Worm (Caenorhabditis elegans) whole organism, mixed stage, embryonic: ENCODE data around the gene rml-4.
A peak's percentile ranks its signal among the peaks of the same experiment; 100 is the strongest.

Source experiments
- M03D4.4 ChIP-seq: sonication (generic microtip); optimal IDR thresholded peaks from 2 replicates; lab custom pipeline; 2017; ENCODE audit warnings: mild to moderate bottlenecking, missing genetic modification characterization, missing compliant biosample characterization
- blmp-1 ChIP-seq: fragments of 150-350 bp; optimal IDR thresholded peaks from 2 replicates; lab custom pipeline; 2014; ENCODE audit warnings: missing biosample characterization, missing genetic modification characterization
- ceh-39 ChIP-seq: fragments of 150-350 bp; optimal IDR thresholded peaks from 2 replicates; lab custom pipeline; 2014; ENCODE audit warnings: missing biosample characterization, missing genetic modification characterization
- ceh-43 ChIP-seq: fragments of 200-800 bp; sonication (Bioruptor generic); optimal IDR thresholded peaks from 2 replicates; lab custom pipeline; 2018; ENCODE audit warnings: mild to moderate bottlenecking, missing genetic modification characterization, moderate library complexity, missing compliant biosample characterization
- ceh-83 ChIP-seq: fragments of 200-800 bp; sonication (Bioruptor generic); optimal IDR thresholded peaks from 2 replicates; lab custom pipeline; 2018; ENCODE audit warnings: mild to moderate bottlenecking, missing genetic modification characterization, missing compliant biosample characterization
- ces-1 ChIP-seq: fragments of 150-350 bp; optimal IDR thresholded peaks from 2 replicates; lab custom pipeline; 2014; ENCODE audit warnings: missing biosample characterization, missing genetic modification reagents, missing genetic modification characterization
- cnd-1 ChIP-seq: fragments of 200-800 bp; sonication (Bioruptor generic); optimal IDR thresholded peaks from 2 replicates; lab custom pipeline; 2018; ENCODE audit warnings: mild to moderate bottlenecking, missing genetic modification characterization, missing compliant biosample characterization
- drap-1 ChIP-seq: fragments of 200-800 bp; sonication (Bioruptor generic); optimal IDR thresholded peaks from 3 replicates; lab custom pipeline; 2018; ENCODE audit warnings: mild to moderate bottlenecking, missing genetic modification characterization, missing compliant biosample characterization
- elt-1 ChIP-seq: sonication (generic microtip); optimal IDR thresholded peaks from 2 replicates; lab custom pipeline; 2017; ENCODE audit warnings: missing genetic modification characterization, mild to moderate bottlenecking, missing compliant biosample characterization, antibody characterized with exemption, moderate library complexity, borderline replicate concordance; ENCODE audit not compliant: insufficient read depth
- elt-3 ChIP-seq: fragments of 150-350 bp; optimal IDR thresholded peaks from 2 replicates; lab custom pipeline; 2014; ENCODE audit warnings: missing biosample characterization, missing genetic modification characterization
- flh-1 ChIP-seq: fragments of 200-800 bp; sonication (Bioruptor generic); optimal IDR thresholded peaks from 2 replicates; lab custom pipeline; 2018; ENCODE audit warnings: mild to moderate bottlenecking, missing genetic modification characterization, moderate library complexity, missing compliant biosample characterization
- ham-2 ChIP-seq: fragments of 200-800 bp; sonication (Bioruptor generic); optimal IDR thresholded peaks from 2 replicates; lab custom pipeline; 2018; ENCODE audit warnings: mild to moderate bottlenecking, missing genetic modification characterization, missing compliant biosample characterization
- hlh-1 ChIP-seq: fragments of 150-350 bp; optimal IDR thresholded peaks from 2 replicates; lab custom pipeline; 2014; ENCODE audit warnings: missing biosample characterization, missing genetic modification reagents, missing genetic modification characterization
- lin-13 ChIP-seq: fragments of 150-350 bp; optimal IDR thresholded peaks from 2 replicates; lab custom pipeline; 2014; ENCODE audit warnings: missing biosample characterization, missing genetic modification characterization
- lin-32 ChIP-seq: fragments of 200-800 bp; sonication (Bioruptor generic); optimal IDR thresholded peaks from 2 replicates; lab custom pipeline; 2018; ENCODE audit warnings: mild to moderate bottlenecking, missing genetic modification characterization, missing compliant biosample characterization
- lsy-2 ChIP-seq: fragments of 150-350 bp; optimal IDR thresholded peaks from 2 replicates; lab custom pipeline; 2014; ENCODE audit warnings: missing biosample characterization, missing genetic modification characterization
- mab-5 ChIP-seq: fragments of 150-350 bp; optimal IDR thresholded peaks from 2 replicates; lab custom pipeline; 2014; ENCODE audit warnings: missing biosample characterization, missing genetic modification characterization
- mep-1 ChIP-seq: fragments of 150-350 bp; optimal IDR thresholded peaks from 2 replicates; lab custom pipeline; 2017; ENCODE audit warnings: missing biosample characterization, missing genetic modification reagents, missing genetic modification characterization, inconsistent platforms
- mls-2 ChIP-seq: sonication (generic microtip); optimal IDR thresholded peaks from 2 replicates; lab custom pipeline; 2016; ENCODE audit warnings: mild to moderate bottlenecking, missing genetic modification characterization, moderate library complexity, missing compliant biosample characterization
- nhr-12 ChIP-seq: fragments of 150-350 bp; optimal IDR thresholded peaks from 2 replicates; lab custom pipeline; 2014; ENCODE audit warnings: missing biosample characterization, missing genetic modification characterization
- nhr-2 ChIP-seq: fragments of 150-350 bp; optimal IDR thresholded peaks from 2 replicates; lab custom pipeline; 2014; ENCODE audit warnings: missing biosample characterization, missing genetic modification characterization
- nhr-237 ChIP-seq: fragments of 150-350 bp; optimal IDR thresholded peaks from 2 replicates; lab custom pipeline; 2014; ENCODE audit warnings: missing biosample characterization, missing genetic modification characterization
- nhr-28 ChIP-seq: fragments of 150-350 bp; optimal IDR thresholded peaks from 2 replicates; lab custom pipeline; 2014; ENCODE audit warnings: missing biosample characterization, missing genetic modification characterization
- nhr-76 ChIP-seq: sonication (generic microtip); optimal IDR thresholded peaks from 2 replicates; lab custom pipeline; 2017; ENCODE audit warnings: missing biosample characterization, missing genetic modification characterization
- pha-4 ChIP-seq: fragments of 150-350 bp; optimal IDR thresholded peaks from 2 replicates; lab custom pipeline; 2018; ENCODE audit warnings: missing biosample characterization, missing genetic modification reagents, missing genetic modification characterization
- sem-2 ChIP-seq: fragments of 200-800 bp; sonication (Bioruptor generic); optimal IDR thresholded peaks from 2 replicates; lab custom pipeline; 2018; ENCODE audit warnings: mild to moderate bottlenecking, missing genetic modification characterization, missing compliant biosample characterization
- snpc-4 ChIP-seq: fragments of 150-350 bp; optimal IDR thresholded peaks from 2 replicates; lab custom pipeline; 2014; ENCODE audit warnings: missing biosample characterization, missing genetic modification characterization
- sptf-1 ChIP-seq: sonication (generic microtip); optimal IDR thresholded peaks from 2 replicates; lab custom pipeline; 2017; ENCODE audit warnings: mild to moderate bottlenecking, missing genetic modification characterization, moderate library complexity, missing compliant biosample characterization
- unc-120 ChIP-seq: sonication (generic microtip); optimal IDR thresholded peaks from 2 replicates; lab custom pipeline; 2017; ENCODE audit warnings: missing genetic modification characterization, missing compliant biosample characterization; ENCODE audit not compliant: poor library complexity, severe bottlenecking
- unc-62 ChIP-seq: fragments of 150-350 bp; optimal IDR thresholded peaks from 2 replicates; lab custom pipeline; 2014; ENCODE audit warnings: missing biosample characterization, missing genetic modification reagents, missing genetic modification characterization
- zip-8 ChIP-seq: fragments of 150-350 bp; optimal IDR thresholded peaks from 2 replicates; lab custom pipeline; 2014; ENCODE audit warnings: missing biosample characterization, missing genetic modification characterization
- ztf-11 ChIP-seq: fragments of 150-350 bp; optimal IDR thresholded peaks from 2 replicates; lab custom pipeline; 2014; ENCODE audit warnings: missing biosample characterization, missing genetic modification characterization

The rml-4 gene

DNA sequence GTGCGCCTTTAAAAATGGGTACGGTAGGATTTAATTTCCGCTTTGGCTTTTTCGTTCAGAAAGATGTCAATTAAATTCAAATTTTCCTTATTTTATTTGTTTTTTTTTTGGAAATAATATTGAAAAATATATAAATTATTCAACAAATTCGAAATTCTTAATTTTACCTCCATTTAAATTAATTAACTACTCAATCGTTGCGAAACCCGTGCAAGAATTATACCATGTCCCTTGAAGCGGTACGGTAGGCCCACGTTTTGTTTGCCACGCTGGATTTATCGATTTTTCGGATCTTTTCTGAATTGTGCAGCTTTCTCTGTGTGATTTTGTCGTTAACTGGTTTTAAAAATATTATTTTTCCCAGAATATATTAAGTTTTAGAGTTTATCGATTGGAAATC lies 25.6 kb downstream of the rml-4 start, which contains the start of gene Y52E8A.2:
Y52E8A.2 (plus strand) TSS at position 382 of the 400 bp plus-strand sequence.
- TF ChIP-seq ceh-83 (GFP tag; lab: Kevin White, UChicago) = no peak
- no peak for TF ChIP-seq nhr-237 (tag; lab: Kevin White, UChicago)
- no peak for TF ChIP-seq nhr-28 (tag; lab: Kevin White, UChicago)
- no peak for TF ChIP-seq unc-62
- TF ChIP-seq lin-32 (GFP tag; lab: Kevin White, UChicago) = no peak
- no peak for TF ChIP-seq mls-2 (tag; lab: Kevin White, UChicago)
- TF ChIP-seq elt-3 (tag; lab: Kevin White, UChicago) = no peak
- no peak for TF ChIP-seq pha-4 (tag; lab: Kevin White, UChicago)
- TF ChIP-seq ztf-11 (tag; lab: Kevin White, UChicago) = no peak
- no peak for TF ChIP-seq cnd-1 (tag; lab: Kevin White, UChicago)
- TF ChIP-seq zip-8 = no peak
- TF ChIP-seq ham-2 (GFP tag; lab: Kevin White, UChicago) = no peak
- TF ChIP-seq nhr-2 = no peak

DNA sequence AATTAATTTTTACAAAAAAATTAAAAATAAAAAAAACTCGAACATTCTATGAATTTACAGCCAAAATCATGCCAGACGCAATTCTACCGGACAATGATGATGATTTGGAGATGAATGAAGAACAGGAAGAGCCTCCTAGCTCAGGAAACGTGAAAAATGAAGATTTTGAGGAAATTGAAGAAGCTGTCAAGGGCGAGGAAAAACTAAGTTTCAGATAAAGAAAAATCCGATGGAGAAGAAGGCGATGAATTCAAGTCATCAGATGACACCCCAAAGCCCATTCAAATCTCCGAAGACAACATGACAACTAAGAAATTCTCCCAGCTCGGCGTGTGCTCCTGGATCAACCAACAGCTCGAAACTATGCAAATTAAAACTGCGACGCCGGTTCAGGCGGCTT lies 26.9 kb downstream of the rml-4 start, which contains the start of gene Y52E8A.1:
Y52E8A.1 (plus strand) TSS at position 301 of the 400 bp plus-strand sequence.
- TF ChIP-seq ces-1 (GFP tag; lab: Kevin White, UChicago) = no peak
- TF ChIP-seq lin-13 (tag; lab: Kevin White, UChicago) = no peak
- TF ChIP-seq sem-2 = no peak
- TF ChIP-seq elt-1 (tag; lab: Kevin White, UChicago) = no peak
- TF ChIP-seq unc-120 = no peak
- no peak for TF ChIP-seq unc-62
- TF ChIP-seq ham-2 (GFP tag; lab: Kevin White, UChicago) = no peak
- no peak for TF ChIP-seq M03D4.4
- no peak for TF ChIP-seq drap-1 (GFP tag; lab: Kevin White, UChicago)
- no peak for TF ChIP-seq blmp-1 (tag; lab: Kevin White, UChicago)
- TF ChIP-seq nhr-12 = no peak

DNA sequence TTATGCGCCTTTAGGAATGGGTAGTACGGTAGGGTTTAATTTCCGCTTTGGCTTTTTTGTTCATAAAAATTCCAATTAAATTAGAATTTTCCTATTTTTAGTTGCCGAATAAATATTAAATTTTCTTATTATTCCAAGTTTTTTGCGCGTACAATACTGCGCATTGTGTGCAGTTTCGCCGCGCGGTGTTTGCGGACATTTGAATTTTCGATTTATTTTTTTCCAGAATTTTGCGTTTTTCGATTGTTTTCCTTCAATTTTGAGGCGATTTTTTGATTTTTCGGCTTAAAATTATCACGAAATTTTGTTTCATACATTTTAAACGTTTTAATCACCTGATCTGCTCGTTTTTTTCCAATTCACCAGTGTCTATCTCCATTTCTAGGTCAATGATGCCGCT lies 28.0 kb downstream of the rml-4 start, which contains the start of gene H20J04.6:
H20J04.6 (plus strand) TSS at position 386 of the 400 bp plus-strand sequence.
- peak; percentile 18 for TF ChIP-seq ces-1 (GFP tag; lab: Kevin White, UChicago)
- peak; percentile 39 for TF ChIP-seq lsy-2
- TF ChIP-seq flh-1 (GFP tag; lab: Kevin White, UChicago) = no peak
- peak; percentile 29 for TF ChIP-seq mep-1 (tag; lab: Kevin White, UChicago)
- no peak for TF ChIP-seq mab-5
- TF ChIP-seq ceh-83 (GFP tag; lab: Kevin White, UChicago) = peak; percentile 13

DNA sequence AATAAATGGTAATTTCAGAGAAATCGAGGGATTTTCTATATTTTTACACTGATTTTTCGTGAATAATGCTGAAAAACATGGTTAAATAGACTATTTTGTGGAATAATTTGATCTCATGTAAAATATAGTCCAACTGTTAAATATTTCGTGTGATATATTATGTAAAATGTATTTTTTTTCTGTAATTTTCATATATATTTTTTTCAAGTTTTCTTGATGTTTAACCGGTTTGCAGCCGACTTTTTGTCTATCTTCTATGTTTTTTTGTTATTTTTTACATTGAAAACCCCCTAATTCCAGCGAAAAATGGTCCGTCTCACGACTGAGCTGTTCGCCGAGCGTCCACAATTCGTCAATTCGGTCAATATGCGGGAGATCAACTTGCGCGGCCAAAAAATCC lies 29.2 kb downstream of the rml-4 start, which contains the start of gene mog-2:
mog-2 (plus strand) TSS at position 301 of the 400 bp plus-strand sequence.
- TF ChIP-seq nhr-2 (no peak), mab-5 (no peak), zip-8 (no peak), cnd-1 (tag; lab: Kevin White, UChicago) (no peak), mls-2 (tag; lab: Kevin White, UChicago) (no peak), lin-32 (GFP tag; lab: Kevin White, UChicago) (no peak), nhr-237 (tag; lab: Kevin White, UChicago) (no peak), flh-1 (GFP tag; lab: Kevin White, UChicago) (no peak), ces-1 (GFP tag; lab: Kevin White, UChicago) (no peak), nhr-76 (no peak), elt-3 (tag; lab: Kevin White, UChicago) (no peak), ceh-39 (tag; lab: Kevin White, UChicago) (no peak), ceh-43 (GFP tag; lab: Kevin White, UChicago) (no peak), snpc-4 (no peak)

DNA sequence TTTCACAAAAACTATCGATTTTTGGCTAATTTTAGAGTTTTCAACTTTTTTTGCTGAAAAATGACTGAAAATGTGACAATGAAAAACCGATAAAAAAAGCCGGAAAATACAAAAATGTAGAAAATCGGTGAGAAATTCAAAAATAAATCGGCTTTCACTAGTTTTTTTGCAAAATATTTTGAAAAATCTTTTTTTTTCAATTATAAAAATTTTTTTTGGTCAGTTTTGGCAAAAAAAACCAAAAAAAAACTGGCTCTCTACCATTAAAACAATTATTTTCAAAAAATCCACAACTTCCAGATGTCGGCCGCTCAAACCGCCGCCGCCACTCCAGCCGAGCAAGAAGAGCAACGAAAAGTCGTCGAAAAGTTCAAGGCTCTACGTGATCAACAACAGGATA lies 31.5 kb downstream of the rml-4 start, which contains the start of gene pfd-2:
pfd-2 (plus strand) TSS at position 301 of the 400 bp plus-strand sequence.
- TF ChIP-seq hlh-1 (no peak), mab-5 (no peak)

DNA sequence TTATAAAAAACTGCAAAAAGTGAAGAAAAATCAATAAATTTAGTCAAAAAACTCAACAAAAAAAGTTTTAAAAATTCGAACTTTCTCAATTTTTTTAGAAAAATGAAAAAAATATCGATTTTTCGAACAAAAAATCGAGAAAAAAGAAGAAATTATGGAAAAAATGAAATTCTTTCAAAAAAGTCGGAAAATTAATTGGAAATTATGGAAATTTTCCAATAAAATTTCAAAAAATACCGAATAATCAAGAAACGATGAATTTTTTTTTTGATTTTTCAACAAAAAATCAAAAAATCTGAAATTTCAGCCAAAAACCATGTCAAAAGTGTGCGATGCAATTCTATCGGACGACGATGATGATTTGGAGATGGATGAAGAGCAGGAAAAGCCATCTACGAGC lies 33.8 kb downstream of the rml-4 start, which contains the start of gene H20J04.4:
H20J04.4 (plus strand) TSS at position 301 of the 400 bp plus-strand sequence.
- TF ChIP-seq mep-1 (tag; lab: Kevin White, UChicago) (no peak), sptf-1 (tag; lab: Kevin White, UChicago) (no peak), drap-1 (GFP tag; lab: Kevin White, UChicago) (no peak)
